Worm (Caenorhabditis elegans): ENCODE results near the gene W07A12.4.

- TF ChIP-seq efl-1 (optimal IDR thresholded peaks at IDR 0.05) = no peak
- TF ChIP-seq efl-1 (GFP tag; optimal IDR thresholded peaks at IDR 0.05 in 1 of 2) = no peak
- no peak for TF ChIP-seq sox-4 (tag; optimal IDR thresholded peaks at IDR 0.05)
- TF ChIP-seq egl-27 (tag; optimal IDR thresholded peaks at IDR 0.05) = no peak
- TF ChIP-seq egl-13 (tag; optimal IDR thresholded peaks at IDR 0.05) = no peak
- TF ChIP-seq Y116A8C.19 (tag; optimal IDR thresholded peaks at IDR 0.05; ENCODE audit: borderline replicate concordance) = no peak
- no peak for TF ChIP-seq ztf-11 (tag; optimal IDR thresholded peaks at IDR 0.05)
- no peak for TF ChIP-seq unc-62 (GFP tag; optimal IDR thresholded peaks at IDR 0.05)
- TF ChIP-seq jun-1 (tag; optimal IDR thresholded peaks at IDR 0.05) = no peak
- TF ChIP-seq snu-23 (GFP tag; optimal IDR thresholded peaks at IDR 0.05) = peak; percentile 25
- TF ChIP-seq nhr-237 (tag; optimal IDR thresholded peaks at IDR 0.05) = no peak
- peak; percentile 2 for TF ChIP-seq blmp-1 (tag; optimal IDR thresholded peaks at IDR 0.05)
- TF ChIP-seq fkh-10 (GFP tag; optimal IDR thresholded peaks at IDR 0.05) = no peak
Observed at ce11 chrII:9161023-9161422, 15.0 kb downstream of the W07A12.4 start, which contains the start of gene rhy-1.

All from whole organism, L1 larva.